Worm (Caenorhabditis elegans): Measurements from ENCODE around the gene M03B6.4.

DNA sequence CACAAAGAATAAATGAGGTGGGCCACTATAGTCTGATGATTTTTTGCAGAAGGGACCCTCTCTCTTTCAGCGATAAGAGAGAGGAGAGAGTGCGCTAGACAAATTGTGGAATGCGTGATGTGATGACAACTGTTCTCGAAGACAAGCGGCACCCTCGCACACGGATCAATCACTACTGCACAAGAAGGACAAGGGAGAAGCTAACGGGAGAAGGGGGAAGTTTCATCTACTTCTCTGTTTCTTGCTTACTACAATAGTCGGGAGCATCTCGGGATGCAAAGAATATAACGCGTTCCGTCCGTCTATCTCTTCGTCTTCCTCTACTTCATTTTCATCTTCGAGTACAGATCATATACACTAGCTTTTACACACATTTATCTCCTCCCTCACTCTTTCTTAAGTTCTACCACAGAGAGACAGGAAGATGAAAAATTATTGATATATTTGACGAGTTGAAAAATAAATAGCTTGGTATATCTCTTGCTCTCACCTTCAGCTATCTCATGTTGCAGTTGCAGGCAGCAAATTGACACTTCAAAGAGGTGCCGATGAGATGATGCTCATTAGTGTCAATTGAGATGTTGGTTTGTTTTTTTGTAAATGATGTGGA lies 14.8 kb downstream of the M03B6.4 start:
- TF ChIP-seq peb-1 (tag; optimal IDR thresholded peaks at IDR 0.05) (no peak), nhr-11 (tag; optimal IDR thresholded peaks at IDR 0.05) (no peak), mbf-1 (tag; optimal IDR thresholded peaks at IDR 0.05) (no peak), mdl-1 (tag; optimal IDR thresholded peaks at IDR 0.05) (no peak), skn-1 (tag; optimal IDR thresholded peaks at IDR 0.05) (no peak), ztf-11 (tag; optimal IDR thresholded peaks at IDR 0.05) (no peak), ceh-82 (tag; optimal IDR thresholded peaks at IDR 0.05) (no peak), nhr-237 (tag; optimal IDR thresholded peaks at IDR 0.05) (no peak), nhr-21 (tag; optimal IDR thresholded peaks at IDR 0.05) (no peak), blmp-1 (tag; optimal IDR thresholded peaks at IDR 0.05; ENCODE audit: insufficient read depth) (no peak)

All from whole organism, L2 larva.